Fruit fly (Drosophila melanogaster): Measurements from ENCODE around the gene Fum3.

Fum3 gene

dm6 chr3L:11439570-11439969 is 26.1 kb downstream of the Fum3 start (continued):
- TF ChIP-seq gcm2 (GFP tag; optimal IDR thresholded peaks at IDR 0.05) (no peak), cg (GFP tag; optimal IDR thresholded peaks at IDR 0.05) (peak; percentile 3), CG3838 (GFP tag; optimal IDR thresholded peaks at IDR 0.05) (no peak), CG4820 (GFP tag; optimal IDR thresholded peaks at IDR 0.05) (no peak), dpn (GFP tag; optimal IDR thresholded peaks at IDR 0.05) (no peak), CG3281 (GFP tag; optimal IDR thresholded peaks at IDR 0.05) (peak; percentile 1), CG9215 (GFP tag; IDR thresholded peaks at IDR 0.05) (no peak), Sox102F (GFP tag; optimal IDR thresholded peaks at IDR 0.05) (peak; percentile 4), Awh (GFP tag; IDR thresholded peaks at IDR 0.05) (peak; percentile 33; the same call in 1 of the 2 replicates), CG6813 (GFP tag; optimal IDR thresholded peaks at IDR 0.05) (no peak), ems (GFP tag; optimal IDR thresholded peaks at IDR 0.05) (no peak), CG7556 (GFP tag; optimal IDR thresholded peaks at IDR 0.05) (peak; percentile 7), CG12219 (GFP tag; optimal IDR thresholded peaks at IDR 0.05) (no peak), Med (GFP tag) (peak; percentile 71), CG12659 (GFP tag; optimal IDR thresholded peaks at IDR 0.05) (no peak), ato (GFP tag; IDR thresholded peaks at IDR 0.05; ENCODE audit: partially characterized antibody) (no peak), Xrp1 (GFP tag; IDR thresholded peaks at IDR 0.05) (peak; percentile 34; the same call in 1 of the 2 replicates), slbo (GFP tag; IDR thresholded peaks at IDR 0.05) (peak; percentile 30; the same call in 1 of the 2 replicates), CG4730 (GFP tag; IDR thresholded peaks at IDR 0.05) (no peak), CG4707 (GFP tag; optimal IDR thresholded peaks at IDR 0.05) (no peak), mam (GFP tag; optimal IDR thresholded peaks at IDR 0.05) (no peak), repo (GFP tag; optimal IDR thresholded peaks at IDR 0.05) (no peak), ci (GFP tag; IDR thresholded peaks at IDR 0.05) (peak; percentile 63; the same call in 2 of the 3 replicates), CG2712 (tag; optimal IDR thresholded peaks at IDR 0.05) (peak; percentile 37), dmrt11E (tag; optimal IDR thresholded peaks at IDR 0.05) (peak; percentile 40), CG11695 (GFP tag; IDR thresholded peaks at IDR 0.05) (no peak), CG15696 (tag; optimal IDR thresholded peaks at IDR 0.05) (peak; percentile 44), CG11723 (GFP tag; optimal IDR thresholded peaks at IDR 0.05) (no peak), CG15073 (GFP tag; optimal IDR thresholded peaks at IDR 0.05) (no peak), Ets65A (GFP tag) (peak; percentile 56), Hand (GFP tag; optimal IDR thresholded peaks at IDR 0.05) (no peak), CG11696 (GFP tag; IDR thresholded peaks at IDR 0.05) (0 out of 2 replicates have a peak, but pooled peaks have one; percentile 12), CG7839 (tag; optimal IDR thresholded peaks at IDR 0.05) (peak; percentile 10), fd64A (GFP tag; optimal IDR thresholded peaks at IDR 0.05) (no peak), pfk (GFP tag; optimal IDR thresholded peaks at IDR 0.05) (no peak), CG4328 (GFP tag; optimal IDR thresholded peaks at IDR 0.05) (no peak), nmo (GFP tag; optimal IDR thresholded peaks at IDR 0.05) (peak; percentile 11), CG18599 (GFP tag; optimal IDR thresholded peaks at IDR 0.05) (peak; percentile 4), GATAe (GFP tag; conservative IDR thresholded peaks at IDR 0.05) (no peak), CG7987 (GFP tag; optimal IDR thresholded peaks at IDR 0.05) (no peak), sd (tag; optimal IDR thresholded peaks at IDR 0.05) (no peak), Xbp1 (GFP tag; optimal IDR thresholded peaks at IDR 0.05) (no peak), pho (GFP tag; optimal IDR thresholded peaks at IDR 0.05) (no peak), CG14710 (tag; optimal IDR thresholded peaks at IDR 0.05) (peak; percentile 13), CG8765 (GFP tag; IDR thresholded peaks at IDR 0.05) (peak; percentile 65), CG17359 (tag; optimal IDR thresholded peaks at IDR 0.05) (peak; percentile 0), tin (GFP tag; optimal IDR thresholded peaks at IDR 0.05) (peak; percentile 2), toy (GFP tag; IDR thresholded peaks at IDR 0.05) (no peak), row (GFP tag; IDR thresholded peaks at IDR 0.05) (peak; percentile 55; the same call in 2 of the 3 replicates), fd102C (GFP tag; optimal IDR thresholded peaks at IDR 0.05) (no peak), HHEX (GFP tag; optimal IDR thresholded peaks at IDR 0.05) (no peak)

Data from whole organism, embryonic.